Worm (Caenorhabditis elegans) whole organism, L3 larva: Measurements from ENCODE around the gene C34F11.8.

Experiments
- ZK546.5 ChIP-seq: sonication (generic microtip); optimal IDR thresholded peaks from 2 replicates; lab custom pipeline; 2017; ENCODE audit warnings: missing biosample characterization, missing genetic modification characterization
- mdl-1 ChIP-seq: fragments of 150-350 bp; optimal IDR thresholded peaks from 2 replicates; lab custom pipeline; 2014; ENCODE audit warnings: missing biosample characterization, missing genetic modification characterization
- nfya-1 ChIP-seq: sonication (generic microtip); optimal IDR thresholded peaks from 2 replicates; lab custom pipeline; 2017; ENCODE audit warnings: missing genetic modification characterization, mild to moderate bottlenecking, missing compliant biosample characterization, antibody characterized with exemption, moderate library complexity; ENCODE audit not compliant: insufficient read depth
- nhr-12 ChIP-seq: fragments of 150-350 bp; optimal IDR thresholded peaks from 2 replicates; lab custom pipeline; 2014; ENCODE audit warnings: missing biosample characterization, missing genetic modification characterization
- tbx-2 ChIP-seq: sonication (generic microtip); optimal IDR thresholded peaks from 2 replicates; lab custom pipeline; 2016; ENCODE audit warnings: mild to moderate bottlenecking, missing genetic modification characterization, missing compliant biosample characterization

ce11 chrII:5187469-5187868, 23.3 kb downstream of the C34F11.8 start, which contains the start of gene crh-2:
- TF ChIP-seq nfya-1 (tag; lab: Kevin White, UChicago), result no peak
- TF ChIP-seq tbx-2, result no peak
- no peak for TF ChIP-seq nhr-12 (tag; lab: Kevin White, UChicago)
- TF ChIP-seq mdl-1 (tag; lab: Kevin White, UChicago), result no peak
- no peak for TF ChIP-seq ZK546.5 (tag; lab: Kevin White, UChicago)
